Fruit fly (Drosophila melanogaster) whole organism, embryonic: ENCODE measurements around the gene CG11454.

Source experiments
- Atf-2 ChIP-seq: fragments of 200-800 bp; sonication (Bioruptor generic); optimal IDR thresholded peaks from 2 replicates; lab custom pipeline; 2016; ENCODE audit warnings: missing biosample characterization, missing genetic modification characterization
- Atf3 ChIP-seq: fragments of 200-800 bp; sonication (Bioruptor generic); optimal IDR thresholded peaks from 3 replicates; lab custom pipeline; 2016; ENCODE audit warnings: missing biosample characterization, missing genetic modification characterization
- Bdp1 ChIP-seq: fragments of 200-800 bp; sonication (Bioruptor generic); optimal IDR thresholded peaks from 3 replicates; lab custom pipeline; 2016; ENCODE audit warnings: missing biosample characterization, missing genetic modification characterization
- C15 ChIP-seq: fragments of 200-800 bp; sonication (Bioruptor generic); IDR thresholded peaks from 3 replicates; pipeline ENCODE4 v1.3.6; 2022; ENCODE audit warnings: missing biosample characterization, missing genetic modification characterization
- CG10274 ChIP-seq: fragments of 200-800 bp; sonication (Bioruptor generic); optimal IDR thresholded peaks from 3 replicates; lab custom pipeline; 2017; ENCODE audit warnings: missing biosample characterization, mild to moderate bottlenecking, missing genetic modification characterization
- CG10654 ChIP-seq: fragments of 200-800 bp; sonication (Bioruptor generic); optimal IDR thresholded peaks from 2 replicates; lab custom pipeline; 2016; ENCODE audit warnings: missing biosample characterization, missing genetic modification characterization
- CG12299 ChIP-seq: fragments of 200-800 bp; sonication (Bioruptor generic); optimal IDR thresholded peaks from 2 replicates; lab custom pipeline; 2018; ENCODE audit warnings: missing biosample characterization, mild to moderate bottlenecking, missing genetic modification characterization
- CG12769 ChIP-seq: fragments of 200-800 bp; sonication (Bioruptor generic); optimal IDR thresholded peaks from 2 replicates; lab custom pipeline; 2019; ENCODE audit warnings: missing biosample characterization, mild to moderate bottlenecking, missing genetic modification characterization, moderate library complexity
- CG13624 ChIP-seq: fragments of 200-800 bp; sonication (Bioruptor generic); optimal IDR thresholded peaks from 2 replicates; lab custom pipeline; 2016; ENCODE audit warnings: missing biosample characterization, missing genetic modification characterization
- CG16815 ChIP-seq: fragments of 200-800 bp; sonication (Bioruptor generic); optimal IDR thresholded peaks from 3 replicates; lab custom pipeline; 2017; ENCODE audit warnings: missing biosample characterization, mild to moderate bottlenecking, missing genetic modification characterization
- CG17802 ChIP-seq: fragments of 200-800 bp; sonication (Bioruptor generic); optimal IDR thresholded peaks from 2 replicates; lab custom pipeline; 2018; ENCODE audit warnings: missing biosample characterization, mild to moderate bottlenecking, missing genetic modification characterization, moderate library complexity
- CG2712 ChIP-seq: fragments of 200-800 bp; optimal IDR thresholded peaks from 3 replicates; lab custom pipeline; 2019; ENCODE audit warnings: missing biosample characterization, mild to moderate bottlenecking, missing genetic modification characterization, moderate library complexity
- CG32767 ChIP-seq: fragments of 200-800 bp; sonication (Bioruptor generic); IDR thresholded peaks from 2 replicates; pipeline ENCODE4 v1.3.6; 2022; ENCODE audit warnings: missing biosample characterization, missing genetic modification characterization
- CG4282 ChIP-seq: fragments of 200-800 bp; sonication (Bioruptor generic); optimal IDR thresholded peaks from 2 replicates; lab custom pipeline; 2016; ENCODE audit warnings: missing biosample characterization, missing genetic modification characterization
- CG6654 ChIP-seq: fragments of 200-800 bp; sonication (Bioruptor generic); optimal IDR thresholded peaks from 2 replicates; lab custom pipeline; 2017; ENCODE audit warnings: missing biosample characterization, mild to moderate bottlenecking, missing genetic modification characterization
- CG6683 ChIP-seq: fragments of 200-800 bp; sonication (Bioruptor generic); optimal IDR thresholded peaks from 2 replicates; lab custom pipeline; 2017; ENCODE audit warnings: missing biosample characterization, mild to moderate bottlenecking, missing genetic modification characterization, missing genetic modification reagents
- CG6791 ChIP-seq: fragments of 200-800 bp; sonication (Bioruptor generic); IDR thresholded peaks from 3 replicates; pipeline ENCODE4 v1.3.6; 2022; ENCODE audit warnings: missing biosample characterization, missing genetic modification characterization; ENCODE audit not compliant: partially characterized antibody
- CHES-1-like ChIP-seq: fragments of 200-800 bp; sonication (Bioruptor generic); optimal IDR thresholded peaks from 2 replicates; lab custom pipeline; 2016; ENCODE audit warnings: missing biosample characterization, missing genetic modification characterization
- Chrac-16 ChIP-seq: fragments of 200-800 bp; sonication (Bioruptor generic); optimal IDR thresholded peaks from 3 replicates; lab custom pipeline; 2016; ENCODE audit warnings: missing biosample characterization, missing genetic modification characterization
- D19A ChIP-seq: fragments of 200-800 bp; optimal IDR thresholded peaks from 3 replicates; lab custom pipeline; 2019; ENCODE audit warnings: missing biosample characterization, mild to moderate bottlenecking, missing genetic modification characterization, moderate library complexity
- Dad ChIP-seq: fragments of 200-800 bp; sonication (Bioruptor generic); optimal IDR thresholded peaks from 3 replicates; lab custom pipeline; 2016; ENCODE audit warnings: missing biosample characterization, missing genetic modification characterization
- Deaf1 ChIP-seq: fragments of 200-800 bp; optimal IDR thresholded peaks from 3 replicates; lab custom pipeline; 2019; ENCODE audit warnings: missing biosample characterization, mild to moderate bottlenecking, missing genetic modification characterization, moderate library complexity
- Dip3 ChIP-seq: fragments of 200-800 bp; sonication (Bioruptor generic); optimal IDR thresholded peaks from 3 replicates; lab custom pipeline; 2016; ENCODE audit warnings: missing biosample characterization, missing genetic modification characterization
- Dp ChIP-seq: fragments of 200-800 bp; sonication (Bioruptor generic); optimal IDR thresholded peaks from 2 replicates; lab custom pipeline; 2018; ENCODE audit warnings: missing biosample characterization, mild to moderate bottlenecking, missing genetic modification characterization, moderate library complexity
- E2f2 ChIP-seq: fragments of 200-800 bp; sonication (Bioruptor generic); IDR thresholded peaks from 2 replicates; pipeline ENCODE4 v1.3.6; 2022; ENCODE audit warnings: missing biosample characterization, missing genetic modification characterization
- Lpt ChIP-seq: fragments of >200 bp; optimal IDR thresholded peaks from 2 replicates; lab custom pipeline; 2018; ENCODE audit warnings: missing biosample characterization, missing genetic modification characterization
- Sry-δ ChIP-seq: fragments of 200-800 bp; sonication (Bioruptor generic); optimal IDR thresholded peaks from 2 replicates; lab custom pipeline; 2016; ENCODE audit warnings: missing biosample characterization, missing genetic modification characterization
- Trl ChIP-seq, 3 experiments: fragments of >200 bp in 2 of 3; fragments of 200-800 bp in 1 of 3; sonication (Bioruptor generic) in 1 of 3; optimal IDR thresholded peaks; 2 replicates in 1 of 3; 3 replicates in 2 of 3; lab custom pipeline; 2016 to 2017; ENCODE audit warnings: missing biosample characterization in 1 of 3, missing genetic modification characterization in 1 of 3
- ase ChIP-seq: fragments of 200-800 bp; sonication (Bioruptor generic); IDR thresholded peaks from 3 replicates; pipeline ENCODE4 v1.3.6; 2022; ENCODE audit warnings: missing biosample characterization, missing genetic modification characterization
- cad ChIP-seq: fragments of >200 bp; optimal IDR thresholded peaks from 2 replicates; lab custom pipeline; 2017; ENCODE audit warnings: missing biosample characterization, missing genetic modification characterization
- ci ChIP-seq: fragments of 200-800 bp; sonication (Bioruptor generic); IDR thresholded peaks from 3 replicates; pipeline ENCODE4 v1.3.6; 2022; ENCODE audit warnings: missing biosample characterization, missing genetic modification characterization
- dysf ChIP-seq: fragments of 200-800 bp; sonication (Bioruptor generic); IDR thresholded peaks from 3 replicates; pipeline ENCODE4 v1.3.6; 2022; ENCODE audit warnings: missing biosample characterization, missing genetic modification characterization
- esg ChIP-seq: fragments of 200-800 bp; sonication (Bioruptor generic); conservative IDR thresholded peaks from 2 replicates; pipeline ENCODE4 v1.3.6; 2022; ENCODE audit warnings: missing biosample characterization, missing genetic modification characterization
- fd64A ChIP-seq: fragments of 200-800 bp; sonication (Bioruptor generic); optimal IDR thresholded peaks from 3 replicates; lab custom pipeline; 2018; ENCODE audit warnings: missing biosample characterization, mild to moderate bottlenecking, missing genetic modification characterization
- fd96Cb ChIP-seq: fragments of 200-800 bp; sonication (Bioruptor generic); optimal IDR thresholded peaks from 2 replicates; lab custom pipeline; 2018; ENCODE audit warnings: missing biosample characterization, mild to moderate bottlenecking, missing genetic modification characterization, moderate library complexity
- grn ChIP-seq: fragments of 200-800 bp; sonication (Bioruptor generic); optimal IDR thresholded peaks from 3 replicates; lab custom pipeline; 2017; ENCODE audit warnings: missing biosample characterization, missing genetic modification characterization
- ham ChIP-seq: fragments of 200-800 bp; sonication (Bioruptor generic); IDR thresholded peaks from 2 replicates; pipeline ENCODE4 v1.3.6; 2022; ENCODE audit warnings: missing biosample characterization, missing genetic modification characterization
- klu ChIP-seq: fragments of 200-800 bp; sonication (Bioruptor generic); IDR thresholded peaks from 2 replicates; pipeline ENCODE4 v1.3.6; 2022; ENCODE audit warnings: missing biosample characterization, missing genetic modification characterization
- mld ChIP-seq: fragments of 200-800 bp; sonication (Bioruptor generic); IDR thresholded peaks from 3 replicates; pipeline ENCODE4 v1.3.6; 2022; ENCODE audit warnings: missing biosample characterization, missing genetic modification characterization; ENCODE audit not compliant: partially characterized antibody
- nerfin-2 ChIP-seq: fragments of 200-800 bp; sonication (Bioruptor generic); IDR thresholded peaks from 2 replicates; pipeline ENCODE4 v1.3.6; 2022; ENCODE audit warnings: missing biosample characterization, missing genetic modification characterization; ENCODE audit not compliant: partially characterized antibody
- nmo ChIP-seq: fragments of 200-800 bp; sonication (Bioruptor generic); optimal IDR thresholded peaks from 2 replicates; lab custom pipeline; 2018; ENCODE audit warnings: missing biosample characterization, mild to moderate bottlenecking, missing genetic modification characterization, moderate library complexity
- pzg ChIP-seq: fragments of 200-800 bp; sonication (Bioruptor generic); optimal IDR thresholded peaks from 3 replicates; lab custom pipeline; 2018; ENCODE audit warnings: missing biosample characterization, mild to moderate bottlenecking, missing genetic modification characterization, moderate library complexity
- rib ChIP-seq: fragments of 200-800 bp; sonication (Bioruptor generic); IDR thresholded peaks from 2 replicates; pipeline ENCODE4 v1.3.6; 2022; ENCODE audit warnings: missing biosample characterization, missing genetic modification characterization
- sens ChIP-seq: fragments of 200-800 bp; sonication (Bioruptor generic); peaks from one replicate; lab custom pipeline; 2016; ENCODE audit warnings: missing biosample characterization, missing genetic modification characterization
- sna ChIP-seq: fragments of 200-800 bp; sonication (Bioruptor generic); IDR thresholded peaks from 2 replicates; pipeline ENCODE4 v1.3.6; 2022; ENCODE audit warnings: missing biosample characterization, missing genetic modification characterization; ENCODE audit not compliant: partially characterized antibody
- so ChIP-seq: fragments of 200-800 bp; sonication (Bioruptor generic); IDR thresholded peaks from 3 replicates; pipeline ENCODE4 v1.3.6; 2022; ENCODE audit warnings: missing biosample characterization, missing genetic modification characterization
- trem ChIP-seq: fragments of 200-800 bp; optimal IDR thresholded peaks from 3 replicates; lab custom pipeline; 2019; ENCODE audit warnings: missing biosample characterization, mild to moderate bottlenecking, missing genetic modification characterization, moderate library complexity
- trh ChIP-seq: fragments of 200-800 bp; sonication (Bioruptor generic); optimal IDR thresholded peaks from 2 replicates; lab custom pipeline; 2016; ENCODE audit warnings: missing biosample characterization, missing genetic modification characterization
- zfh1 ChIP-seq: fragments of 200-800 bp; sonication (Bioruptor generic); IDR thresholded peaks from 3 replicates; pipeline ENCODE4 v1.3.6; 2022; ENCODE audit warnings: missing biosample characterization, missing genetic modification characterization
- zfh2 ChIP-seq: fragments of 200-800 bp; sonication (Bioruptor generic); optimal IDR thresholded peaks from 2 replicates; lab custom pipeline; 2016; ENCODE audit warnings: missing biosample characterization, missing genetic modification characterization

CG11454 gene

DNA sequence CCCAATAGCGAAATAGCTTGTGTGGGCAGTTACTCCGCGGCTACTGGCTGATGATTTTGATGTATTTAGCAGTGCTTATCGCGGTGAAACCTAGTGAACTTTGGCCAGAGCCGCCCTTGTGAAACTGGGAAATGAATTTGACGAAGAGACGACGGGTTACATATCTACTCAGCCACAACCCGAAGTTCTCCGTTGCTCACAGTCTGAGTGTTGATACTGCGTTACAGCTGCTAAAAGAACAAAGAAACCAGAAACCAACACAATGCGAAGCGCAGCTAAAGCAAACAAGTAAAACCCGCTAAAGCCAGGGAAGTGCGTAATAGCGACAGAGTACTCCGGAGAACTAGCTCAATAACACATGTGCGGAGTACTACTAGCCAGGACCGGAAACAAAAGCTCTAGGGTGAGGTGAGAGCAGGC is 14.8 kb upstream of the CG11454 start (continued):
- TF ChIP-seq CG2712 (no peak), Bdp1 (GFP tag; lab: Kevin White, UChicago) (no peak), CHES-1-like (GFP tag; lab: Kevin White, UChicago) (no peak), cad (no peak), ci (GFP tag; lab: Robert Waterston, UW) (0 out of 3 replicates have a peak, but pooled peaks have one; percentile 22), trem (tag; lab: Kevin White, UChicago) (no peak), dysf (GFP tag; lab: Robert Waterston, UW) (no peak; the same call in 2 of the 3 replicates), CG17802 (no peak), Deaf1 (tag; lab: Kevin White, UChicago) (peak; percentile 51), trh (GFP tag; lab: Kevin White, UChicago) (no peak), D19A (no peak), zfh2 (GFP tag; lab: Kevin White, UChicago) (no peak), Atf-2 (GFP tag; lab: Kevin White, UChicago) (no peak), so (GFP tag; lab: Robert Waterston, UW) (no peak), grn (GFP tag; lab: Kevin White, UChicago) (no peak), CG6791 (GFP tag; lab: Robert Waterston, UW) (no peak), Trl (optimal IDR thresholded peaks at IDR 0.05; lab: Kevin White, UChicago) (no peak), Trl (GFP tag; optimal IDR thresholded peaks at IDR 0.05; lab: Kevin White, UChicago) (no peak), CG10654 (GFP tag; lab: Kevin White, UChicago) (no peak), Dp (no peak), ase (GFP tag; lab: Robert Waterston, UW) (no peak), CG10274 (GFP tag; lab: Kevin White, UChicago) (no peak), CG13624 (GFP tag; lab: Kevin White, UChicago) (peak; percentile 40), nerfin-2 (GFP tag; lab: Robert Waterston, UW) (no peak), mld (GFP tag; lab: Robert Waterston, UW) (no peak), rib (GFP tag; lab: Robert Waterston, UW) (no peak), Lpt (no peak), C15 (no peak), CG6683 (no peak)
- TF ChIP-seq, all 482 proteins: peak for 34

DNA sequence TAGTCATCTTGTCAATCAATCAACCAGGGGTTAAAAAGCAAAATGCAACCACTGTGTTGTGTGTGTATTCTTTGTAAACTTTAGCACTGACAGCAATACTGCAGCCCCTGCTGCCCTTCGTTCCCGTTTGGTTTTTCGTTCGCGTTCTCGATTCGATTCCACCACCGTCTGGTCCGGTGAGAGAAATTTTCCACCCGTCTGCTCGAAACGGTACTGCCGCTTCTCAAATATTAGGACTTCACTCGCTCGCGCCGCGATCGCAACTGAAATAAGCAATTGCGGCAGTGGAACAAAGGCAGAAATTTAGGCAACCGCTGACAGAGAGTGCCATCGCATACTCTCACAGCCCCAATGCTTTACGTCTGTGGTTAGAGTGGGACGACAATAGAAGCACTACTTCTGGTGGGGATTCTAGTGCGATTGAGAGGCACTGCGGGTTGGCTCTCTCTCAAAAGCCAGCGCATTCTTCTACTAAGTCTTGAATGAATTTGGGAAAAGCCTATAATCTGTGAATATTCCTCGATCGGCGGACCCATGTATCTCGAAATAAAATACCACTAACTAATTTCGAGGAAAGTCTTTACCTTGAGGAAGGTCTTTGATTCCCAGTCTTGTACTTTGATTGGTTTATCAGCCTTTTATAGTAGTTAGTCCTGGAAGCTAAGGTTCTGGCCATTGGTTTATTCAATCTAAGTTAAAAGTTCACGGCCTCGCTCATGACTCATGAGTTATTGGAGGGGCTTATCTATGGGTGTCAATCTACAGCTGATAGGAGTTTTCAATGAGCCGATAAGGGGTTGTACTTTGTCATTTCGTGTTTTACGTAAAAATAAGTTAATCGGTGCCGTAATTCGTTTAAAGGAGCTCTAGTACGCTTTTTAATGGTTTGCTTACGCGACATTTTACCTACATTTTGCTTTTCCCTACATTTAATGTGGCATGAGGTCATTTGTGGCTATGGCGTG is 13.9 kb upstream of the CG11454 start:
- TF ChIP-seq CG6654 (GFP tag; lab: Kevin White, UChicago), result no peak
- TF ChIP-seq CG12299 (tag; lab: Kevin White, UChicago), result peak; percentile 57
- no peak for TF ChIP-seq fd64A
- TF ChIP-seq ham (GFP tag; lab: Robert Waterston, UW), result no peak
- TF ChIP-seq CG12769, result peak; percentile 93
- 0 out of 2 replicates have a peak, but pooled peaks have one; percentile 10 for TF ChIP-seq klu (GFP tag; lab: Robert Waterston, UW)
- TF ChIP-seq Dip3 (GFP tag; lab: Kevin White, UChicago), result no peak
- TF ChIP-seq sens (GFP tag; lab: Kevin White, UChicago), result peak; percentile 78
- peak; percentile 66 for TF ChIP-seq CG32767 (GFP tag; lab: Robert Waterston, UW)
- TF ChIP-seq sna (GFP tag; lab: Robert Waterston, UW), result no peak; the same call in 1 of the 2 replicates
- TF ChIP-seq Atf3 (GFP tag; lab: Kevin White, UChicago), result no peak
- TF ChIP-seq esg, result no peak
- no peak for TF ChIP-seq CG4282 (GFP tag; lab: Kevin White, UChicago)
- no peak for TF ChIP-seq Bdp1 (GFP tag; lab: Kevin White, UChicago)
- peak; percentile 2 for TF ChIP-seq Sry-δ (GFP tag; lab: Kevin White, UChicago)
- TF ChIP-seq pzg (GFP tag; lab: Kevin White, UChicago), result no peak
- TF ChIP-seq zfh1 (GFP tag; lab: Robert Waterston, UW), result peak; percentile 60; the same call in 2 of the 3 replicates
- TF ChIP-seq CG16815 (GFP tag; lab: Kevin White, UChicago), result no peak
- no peak for TF ChIP-seq fd96Cb (tag; lab: Kevin White, UChicago)
- TF ChIP-seq nmo (GFP tag; lab: Kevin White, UChicago), result peak; percentile 4
- TF ChIP-seq E2f2 (GFP tag; lab: Robert Waterston, UW), result peak; percentile 23; the same call in 1 of the 2 replicates
- peak; percentile 20 for TF ChIP-seq Dad
- no peak for TF ChIP-seq Chrac-16
